Worm (Caenorhabditis elegans) whole organism, L2 larva: ENCODE data around the gene npax-4.
A peak's percentile ranks its signal among the peaks of the same experiment; 100 is the strongest.

Experiments
- C34F6.9 ChIP-seq: fragments of 150-350 bp; optimal IDR thresholded peaks from 2 replicates; lab custom pipeline; 2014; ENCODE audit warnings: missing biosample characterization, missing genetic modification characterization
- F13H6.1 ChIP-seq: sonication (generic microtip); optimal IDR thresholded peaks from 2 replicates; lab custom pipeline; 2016; ENCODE audit warnings: missing genetic modification characterization, missing compliant biosample characterization
- R02D3.7 ChIP-seq: fragments of 150-350 bp; optimal IDR thresholded peaks from 2 replicates; lab custom pipeline; 2014; ENCODE audit warnings: missing biosample characterization, missing genetic modification characterization
- Y55F3AM.14 ChIP-seq: fragments of 200-800 bp; sonication (Bioruptor generic); optimal IDR thresholded peaks from 2 replicates; lab custom pipeline; 2018; ENCODE audit warnings: mild to moderate bottlenecking, missing genetic modification characterization, missing compliant biosample characterization
- ZK546.5 ChIP-seq: sonication (generic microtip); optimal IDR thresholded peaks from 2 replicates; lab custom pipeline; 2017; ENCODE audit warnings: missing biosample characterization, missing genetic modification characterization
- alr-1 ChIP-seq: fragments of 150-350 bp; optimal IDR thresholded peaks from 2 replicates; lab custom pipeline; 2014; ENCODE audit warnings: missing biosample characterization, missing genetic modification characterization
- aly-2 ChIP-seq: fragments of 150-350 bp; optimal IDR thresholded peaks from 2 replicates; lab custom pipeline; 2014; ENCODE audit warnings: missing biosample characterization, missing genetic modification characterization
- ama-1 ChIP-seq: fragments of 150-350 bp; optimal IDR thresholded peaks from 2 replicates; lab custom pipeline; 2018; ENCODE audit warnings: inconsistent platforms
- blmp-1 ChIP-seq: sonication (generic microtip); optimal IDR thresholded peaks from 2 replicates; lab custom pipeline; 2017; ENCODE audit warnings: missing genetic modification characterization, mild to moderate bottlenecking, missing compliant biosample characterization, antibody characterized with exemption, moderate library complexity; ENCODE audit not compliant: insufficient read depth
- ceh-16 ChIP-seq: fragments of 150-350 bp; optimal IDR thresholded peaks from 2 replicates; lab custom pipeline; 2014; ENCODE audit warnings: missing biosample characterization, missing genetic modification characterization
- ceh-82 ChIP-seq: fragments of 150-350 bp; optimal IDR thresholded peaks from 2 replicates; lab custom pipeline; 2014; ENCODE audit warnings: missing biosample characterization, missing genetic modification characterization
- crh-2 ChIP-seq: sonication (generic microtip); optimal IDR thresholded peaks from 2 replicates; lab custom pipeline; 2017; ENCODE audit warnings: missing biosample characterization, missing genetic modification characterization
- dmd-4 ChIP-seq: sonication (generic microtip); optimal IDR thresholded peaks from 2 replicates; lab custom pipeline; 2017; ENCODE audit warnings: missing biosample characterization, missing genetic modification characterization
- egl-27 ChIP-seq: sonication (generic microtip); optimal IDR thresholded peaks from 3 replicates; lab custom pipeline; 2017; ENCODE audit warnings: missing biosample characterization, missing genetic modification reagents, missing genetic modification characterization
- elt-1 ChIP-seq: fragments of 150-350 bp; optimal IDR thresholded peaks from 2 replicates; lab custom pipeline; 2014; ENCODE audit warnings: missing biosample characterization, missing genetic modification characterization
- elt-3 ChIP-seq: sonication (generic microtip); optimal IDR thresholded peaks from 2 replicates; lab custom pipeline; 2017; ENCODE audit warnings: missing biosample characterization, missing genetic modification characterization
- fos-1 ChIP-seq: fragments of 150-350 bp; optimal IDR thresholded peaks from 2 replicates; lab custom pipeline; 2014; ENCODE audit warnings: missing biosample characterization, missing genetic modification characterization
- gmeb-1 ChIP-seq: fragments of 150-350 bp; optimal IDR thresholded peaks from 2 replicates; lab custom pipeline; 2014; ENCODE audit warnings: missing biosample characterization, missing genetic modification characterization
- lin-11 ChIP-seq: fragments of 150-350 bp; sonication (generic microtip); optimal IDR thresholded peaks from 2 replicates; lab custom pipeline; 2014; ENCODE audit warnings: missing biosample characterization, missing genetic modification characterization, inconsistent platforms, mixed read lengths
- lin-13 ChIP-seq: fragments of 150-350 bp; optimal IDR thresholded peaks from 2 replicates; lab custom pipeline; 2014; ENCODE audit warnings: missing biosample characterization, missing genetic modification reagents, missing genetic modification characterization
- lin-39 ChIP-seq: fragments of 150-350 bp; optimal IDR thresholded peaks from 2 replicates; lab custom pipeline; 2014; ENCODE audit warnings: missing biosample characterization, missing genetic modification reagents, missing genetic modification characterization
- lsy-2 ChIP-seq, 2 experiments: fragments of 150-350 bp in 1 of 2; sonication (generic microtip) in 1 of 2; optimal IDR thresholded peaks; 2 replicates each; lab custom pipeline; 2014 to 2017; ENCODE audit warnings: missing biosample characterization in 2 of 2, missing genetic modification characterization in 2 of 2
- mab-5 ChIP-seq: fragments of 150-350 bp; optimal IDR thresholded peaks from 2 replicates; lab custom pipeline; 2014; ENCODE audit warnings: missing biosample characterization, missing genetic modification characterization
- mbf-1 ChIP-seq: sonication (generic microtip); optimal IDR thresholded peaks from 2 replicates; lab custom pipeline; 2017; ENCODE audit warnings: missing biosample characterization, missing genetic modification characterization
- mdl-1 ChIP-seq, 2 experiments: fragments of 150-350 bp in 1 of 2; sonication (generic microtip) in 1 of 2; optimal IDR thresholded peaks; 2 replicates each; lab custom pipeline; 2017; ENCODE audit warnings: missing biosample characterization in 2 of 2, missing genetic modification characterization in 2 of 2
- nhr-10 ChIP-seq: sonication (generic microtip); optimal IDR thresholded peaks from 2 replicates; lab custom pipeline; 2017; ENCODE audit warnings: missing biosample characterization, missing genetic modification characterization
- nhr-11 ChIP-seq: fragments of 150-350 bp; optimal IDR thresholded peaks from 2 replicates; lab custom pipeline; 2014; ENCODE audit warnings: missing biosample characterization, missing genetic modification characterization
- nhr-12 ChIP-seq: fragments of 150-350 bp; optimal IDR thresholded peaks from 2 replicates; lab custom pipeline; 2014; ENCODE audit warnings: missing biosample characterization, missing genetic modification characterization
- nhr-129 ChIP-seq: fragments of 150-350 bp; optimal IDR thresholded peaks from 2 replicates; lab custom pipeline; 2014; ENCODE audit warnings: missing biosample characterization, missing genetic modification characterization
- nhr-21 ChIP-seq: fragments of 150-350 bp; optimal IDR thresholded peaks from 2 replicates; lab custom pipeline; 2014; ENCODE audit warnings: missing biosample characterization, missing genetic modification characterization
- nhr-23 ChIP-seq: fragments of 150-350 bp; optimal IDR thresholded peaks from 2 replicates; lab custom pipeline; 2014; ENCODE audit warnings: missing biosample characterization, missing genetic modification reagents, missing genetic modification characterization
- nhr-237 ChIP-seq: fragments of 150-350 bp; optimal IDR thresholded peaks from 2 replicates; lab custom pipeline; 2014; ENCODE audit warnings: missing biosample characterization, missing genetic modification characterization
- nhr-25 ChIP-seq: fragments of 150-350 bp; sonication (generic microtip); optimal IDR thresholded peaks from 3 replicates; lab custom pipeline; 2014; ENCODE audit warnings: missing biosample characterization, missing genetic modification characterization
- nhr-6 ChIP-seq: fragments of 150-350 bp; optimal IDR thresholded peaks from 2 replicates; lab custom pipeline; 2014; ENCODE audit warnings: missing biosample characterization, missing genetic modification characterization
- nhr-77 ChIP-seq: fragments of 150-350 bp; optimal IDR thresholded peaks from 2 replicates; lab custom pipeline; 2014; ENCODE audit warnings: missing biosample characterization, missing genetic modification characterization
- peb-1 ChIP-seq: fragments of 150-350 bp; optimal IDR thresholded peaks from 2 replicates; lab custom pipeline; 2014; ENCODE audit warnings: missing biosample characterization, missing genetic modification characterization
- sem-4 ChIP-seq: fragments of 150-350 bp; optimal IDR thresholded peaks from 2 replicates; lab custom pipeline; 2014; ENCODE audit warnings: missing biosample characterization, missing genetic modification reagents, missing genetic modification characterization
- skn-1 ChIP-seq: sonication (generic microtip); optimal IDR thresholded peaks from 2 replicates; lab custom pipeline; 2017; ENCODE audit warnings: missing biosample characterization, missing genetic modification characterization
- sma-3 ChIP-seq: sonication (generic microtip); optimal IDR thresholded peaks from 2 replicates; lab custom pipeline; 2016; ENCODE audit warnings: missing genetic modification reagents, missing genetic modification characterization, missing compliant biosample characterization
- sma-9 ChIP-seq, 2 experiments: fragments of 150-350 bp in 1 of 2; sonication (generic microtip) in 1 of 2; optimal IDR thresholded peaks; 2 replicates each; lab custom pipeline; 2014 to 2016; ENCODE audit warnings: missing genetic modification characterization in 2 of 2, mild to moderate bottlenecking in 1 of 2, missing biosample characterization in 1 of 2, missing compliant biosample characterization in 1 of 2, missing genetic modification reagents in 1 of 2, moderate library complexity in 1 of 2
- snpc-4 ChIP-seq: fragments of 150-350 bp; optimal IDR thresholded peaks from 2 replicates; lab custom pipeline; 2014; ENCODE audit warnings: missing biosample characterization, missing genetic modification characterization
- unc-39 ChIP-seq: fragments of 150-350 bp; optimal IDR thresholded peaks from 2 replicates; lab custom pipeline; 2014; ENCODE audit warnings: missing biosample characterization, missing genetic modification characterization
- unc-55 ChIP-seq: fragments of 150-350 bp; sonication (generic microtip); optimal IDR thresholded peaks from 3 replicates; lab custom pipeline; 2014; ENCODE audit warnings: missing biosample characterization, missing genetic modification reagents, missing genetic modification characterization
- unc-62 ChIP-seq: fragments of 150-350 bp; optimal IDR thresholded peaks from 2 replicates; lab custom pipeline; 2014; ENCODE audit warnings: missing biosample characterization, missing genetic modification reagents, missing genetic modification characterization
- zag-1 ChIP-seq: fragments of 150-350 bp; optimal IDR thresholded peaks from 2 replicates; lab custom pipeline; 2014; ENCODE audit warnings: missing biosample characterization, missing genetic modification characterization
- ztf-1 ChIP-seq: fragments of 200-800 bp; sonication (Bioruptor generic); conservative IDR thresholded peaks from 2 replicates; pipeline ENCODE4 v1.3.6; 2022; ENCODE audit warnings: missing genetic modification characterization, missing compliant biosample characterization
- ztf-11 ChIP-seq: sonication (generic microtip); optimal IDR thresholded peaks from 2 replicates; lab custom pipeline; 2017; ENCODE audit warnings: missing biosample characterization, missing genetic modification characterization
- ztf-4 ChIP-seq: fragments of 150-350 bp; optimal IDR thresholded peaks from 2 replicates; lab custom pipeline; 2014; ENCODE audit warnings: missing biosample characterization, missing genetic modification characterization

The npax-4 gene

DNA sequence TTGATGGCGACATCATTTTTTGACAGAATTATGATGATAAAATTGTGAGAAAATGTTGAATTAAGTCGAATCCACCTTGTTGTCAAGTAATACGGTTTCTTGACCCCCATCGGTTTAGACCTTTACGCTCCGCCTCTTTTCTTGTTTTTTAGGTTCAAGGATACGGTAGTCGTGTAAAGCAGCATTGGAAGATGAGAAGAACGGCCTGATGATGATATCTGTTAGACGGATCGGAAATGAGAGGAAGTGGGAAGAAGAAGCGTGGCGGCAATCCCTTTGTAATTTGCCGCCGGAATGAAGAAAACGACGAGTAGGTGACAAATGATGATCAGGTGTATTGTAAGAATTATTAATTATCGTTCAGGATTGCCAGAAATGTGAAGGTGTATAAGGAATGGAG lies at the start of gene npax-4:
TSS of gene npax-4 (minus strand) at position 101 of the 400 bp plus-strand sequence.
- TF ChIP-seq unc-62 (GFP tag; lab: Kevin White, UChicago) (no peak), mab-5 (tag; lab: Kevin White, UChicago) (no peak), sem-4 (tag; lab: Kevin White, UChicago) (no peak), nhr-23 (tag; lab: Kevin White, UChicago) (no peak), sma-9 (GFP tag; optimal IDR thresholded peaks at IDR 0.05; lab: Kevin White, UChicago) (no peak), sma-9 (tag; optimal IDR thresholded peaks at IDR 0.05; lab: Kevin White, UChicago) (no peak), ZK546.5 (tag; lab: Kevin White, UChicago) (no peak), lsy-2 (tag; optimal IDR thresholded peaks at IDR 0.05; lab: Kevin White, UChicago) (no peak)

ce11 chrIV:8927093-8927492 lies 47.4 kb upstream of the npax-4 start:
- TF ChIP-seq nhr-25 (tag; lab: Kevin White, UChicago), result peak; percentile 54
- TF ChIP-seq lin-39 (tag; lab: Kevin White, UChicago), result no peak
- no peak for TF ChIP-seq zag-1 (tag; lab: Kevin White, UChicago)
- peak; percentile 63 for TF ChIP-seq C34F6.9 (tag; lab: Kevin White, UChicago)
- TF ChIP-seq nhr-10, result peak; percentile 24
- TF ChIP-seq peb-1 (tag; lab: Kevin White, UChicago), result no peak
- peak; percentile 75 for TF ChIP-seq sma-9 (GFP tag; optimal IDR thresholded peaks at IDR 0.05; lab: Kevin White, UChicago)
- no peak for TF ChIP-seq sma-9 (tag; optimal IDR thresholded peaks at IDR 0.05; lab: Kevin White, UChicago)
- peak; percentile 84 for TF ChIP-seq nhr-21
- peak; percentile 71 for TF ChIP-seq Y55F3AM.14 (GFP tag; lab: Kevin White, UChicago)
- peak; percentile 54 for TF ChIP-seq unc-55 (GFP tag; lab: Kevin White, UChicago)
- TF ChIP-seq nhr-6, result no peak
- TF ChIP-seq R02D3.7 (tag; lab: Kevin White, UChicago), result no peak
- TF ChIP-seq snpc-4 (tag; lab: Kevin White, UChicago), result peak; percentile 18
- no peak for TF ChIP-seq dmd-4 (tag; lab: Kevin White, UChicago)
- no peak for TF ChIP-seq elt-3 (tag; lab: Kevin White, UChicago)
- peak; percentile 52 for TF ChIP-seq sem-4 (tag; lab: Kevin White, UChicago)
- no peak for TF ChIP-seq nhr-11 (tag; lab: Kevin White, UChicago)
- peak; percentile 82 for TF ChIP-seq nhr-129 (tag; lab: Kevin White, UChicago)
- no peak for TF ChIP-seq nhr-12 (tag; lab: Kevin White, UChicago)
- no peak for TF ChIP-seq unc-62 (GFP tag; lab: Kevin White, UChicago)
- no peak for TF ChIP-seq nhr-23 (tag; lab: Kevin White, UChicago)
- peak in 1 of 2 experiments; percentile 45 for TF ChIP-seq mdl-1 (tag; optimal IDR thresholded peaks at IDR 0.05; lab: Kevin White, UChicago)
- TF ChIP-seq ama-1, result no peak
- no peak for TF ChIP-seq ztf-1 (GFP tag; lab: Robert Waterston, UW)
- TF ChIP-seq crh-2 (tag; lab: Kevin White, UChicago), result peak; percentile 68
- TF ChIP-seq ceh-16 (tag; lab: Kevin White, UChicago), result peak; percentile 42
- TF ChIP-seq nhr-237 (tag; lab: Kevin White, UChicago), result no peak
- peak; percentile 41 for TF ChIP-seq egl-27 (tag; lab: Kevin White, UChicago)
- no peak for TF ChIP-seq skn-1
- TF ChIP-seq gmeb-1, result peak; percentile 68
- peak; percentile 29 for TF ChIP-seq ztf-4
- TF ChIP-seq lin-13 (GFP tag; lab: Kevin White, UChicago), result peak; percentile 70
- TF ChIP-seq ceh-82 (tag; lab: Kevin White, UChicago), result no peak
- TF ChIP-seq mab-5 (tag; lab: Kevin White, UChicago), result peak; percentile 22
- peak in 1 of 2 experiments; percentile 23 for TF ChIP-seq lsy-2 (tag; optimal IDR thresholded peaks at IDR 0.05; lab: Kevin White, UChicago)
- TF ChIP-seq blmp-1, result no peak
- no peak for TF ChIP-seq elt-1 (tag; lab: Kevin White, UChicago)
- no peak for TF ChIP-seq nhr-77 (tag; lab: Kevin White, UChicago)
- no peak for TF ChIP-seq ZK546.5 (tag; lab: Kevin White, UChicago)
- TF ChIP-seq mbf-1 (tag; lab: Kevin White, UChicago), result no peak
- peak; percentile 78 for TF ChIP-seq fos-1 (tag; lab: Kevin White, UChicago)
- no peak for TF ChIP-seq alr-1 (tag; lab: Kevin White, UChicago)
- TF ChIP-seq unc-39 (tag; lab: Kevin White, UChicago), result no peak
- TF ChIP-seq ztf-11 (tag; lab: Kevin White, UChicago), result no peak
- peak; percentile 87 for TF ChIP-seq F13H6.1 (tag; lab: Kevin White, UChicago)
- peak; percentile 81 for TF ChIP-seq sma-3 (GFP tag; lab: Kevin White, UChicago)
- peak; percentile 78 for TF ChIP-seq lin-11 (tag; lab: Kevin White, UChicago)
- TF ChIP-seq aly-2 (tag; lab: Kevin White, UChicago), result no peak
